Fruit fly (Drosophila melanogaster) whole organism, embryonic: Measurements from ENCODE around the gene CG12674.

Experiments
- CG2889 ChIP-seq: fragments of 200-800 bp; sonication (Bioruptor generic); IDR thresholded peaks from 3 replicates; pipeline ENCODE4 v1.3.6; 2022; ENCODE audit warnings: missing biosample characterization, missing genetic modification characterization
- CG3407 ChIP-seq: fragments of 200-800 bp; sonication (Bioruptor generic); optimal IDR thresholded peaks from 2 replicates; lab custom pipeline; 2018; ENCODE audit warnings: missing biosample characterization, mild to moderate bottlenecking, missing genetic modification characterization
- Ets97D ChIP-seq: fragments of 200-800 bp; sonication (Bioruptor generic); optimal IDR thresholded peaks from 3 replicates; lab custom pipeline; 2016; ENCODE audit warnings: missing biosample characterization, missing genetic modification characterization
- Lim3 ChIP-seq: fragments of 200-800 bp; sonication (Bioruptor generic); IDR thresholded peaks from 2 replicates; pipeline ENCODE4 v1.3.6; 2022; ENCODE audit warnings: missing biosample characterization, missing genetic modification characterization
- NFAT ChIP-seq: fragments of 200-800 bp; sonication (Bioruptor generic); IDR thresholded peaks from 2 replicates; pipeline ENCODE4 v1.3.6; 2022; ENCODE audit warnings: missing biosample characterization, missing genetic modification characterization
- ab ChIP-seq: fragments of 200-800 bp; sonication (Bioruptor generic); optimal IDR thresholded peaks from 2 replicates; lab custom pipeline; 2016; ENCODE audit warnings: missing biosample characterization, missing genetic modification characterization
- jumu ChIP-seq: fragments of 200-800 bp; sonication (Bioruptor generic); optimal IDR thresholded peaks from 3 replicates; lab custom pipeline; 2016; ENCODE audit warnings: missing biosample characterization, missing genetic modification characterization
- odd ChIP-seq: fragments of 200-800 bp; sonication (Bioruptor generic); optimal IDR thresholded peaks from 2 replicates; lab custom pipeline; 2017; ENCODE audit warnings: missing biosample characterization, mild to moderate bottlenecking, missing genetic modification characterization
- org-1 ChIP-seq: fragments of 200-800 bp; sonication (Bioruptor generic); optimal IDR thresholded peaks from 2 replicates; lab custom pipeline; 2017; ENCODE audit warnings: missing biosample characterization, missing genetic modification characterization

- no peak for TF ChIP-seq CG3407 (GFP tag; lab: Kevin White, UChicago)
- TF ChIP-seq odd, result no peak
- TF ChIP-seq Ets97D (GFP tag; lab: Kevin White, UChicago), result no peak
- TF ChIP-seq NFAT (GFP tag; lab: Robert Waterston, UW), result no peak
- no peak for TF ChIP-seq Lim3 (GFP tag; lab: Robert Waterston, UW)
- TF ChIP-seq CG2889 (GFP tag; lab: Robert Waterston, UW), result no peak
- TF ChIP-seq org-1 (GFP tag; lab: Kevin White, UChicago), result no peak
- no peak for TF ChIP-seq ab
- no peak for TF ChIP-seq jumu (GFP tag; lab: Kevin White, UChicago)
These were observed 30.0 kb downstream of the CG12674 start, which contains the start of gene dpr3 for dm6 chr2L:2109746-2110145.
